Fruit fly (Drosophila melanogaster) S2 (cell line): ENCODE measurements around the gene CG13044.

ENCODE experiments used
- CG8478 ChIP-seq: fragments of >200 bp; optimal IDR thresholded peaks from 2 replicates; lab custom pipeline; 2018
- CTCF ChIP-seq, 2 experiments: fragments of >200 bp; optimal IDR thresholded peaks; 2 replicates each; lab custom pipeline; 2018

DNA sequence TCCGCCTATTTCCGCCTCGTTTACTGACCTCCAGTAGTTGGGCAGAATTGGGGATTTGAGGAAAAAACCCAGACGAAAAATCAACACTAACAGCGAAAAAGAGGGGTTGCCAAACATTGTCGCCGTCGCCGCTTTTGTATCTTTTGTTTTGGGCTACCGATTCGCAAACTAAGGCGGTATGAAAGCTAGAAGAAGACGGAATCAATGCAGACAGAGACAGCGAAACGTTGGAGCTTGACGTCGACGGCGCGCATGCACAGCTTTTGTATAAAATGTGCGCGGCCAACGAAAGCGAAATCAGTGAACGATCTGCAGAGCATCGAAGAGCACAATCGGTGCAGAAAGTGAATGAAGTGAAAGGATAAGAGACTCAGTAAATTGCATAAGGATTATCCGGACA lies 35.7 kb upstream of the CG13044 start, which contains the start of gene CG4998:
- TF ChIP-seq CG8478 (lab: Kevin White, UChicago): no peak
- no peak for TF ChIP-seq CTCF (optimal IDR thresholded peaks at IDR 0.05; lab: Kevin White, UChicago)
